Fruit fly (Drosophila melanogaster): ENCODE results near the gene PolE1.

The PolE1 gene

DNA sequence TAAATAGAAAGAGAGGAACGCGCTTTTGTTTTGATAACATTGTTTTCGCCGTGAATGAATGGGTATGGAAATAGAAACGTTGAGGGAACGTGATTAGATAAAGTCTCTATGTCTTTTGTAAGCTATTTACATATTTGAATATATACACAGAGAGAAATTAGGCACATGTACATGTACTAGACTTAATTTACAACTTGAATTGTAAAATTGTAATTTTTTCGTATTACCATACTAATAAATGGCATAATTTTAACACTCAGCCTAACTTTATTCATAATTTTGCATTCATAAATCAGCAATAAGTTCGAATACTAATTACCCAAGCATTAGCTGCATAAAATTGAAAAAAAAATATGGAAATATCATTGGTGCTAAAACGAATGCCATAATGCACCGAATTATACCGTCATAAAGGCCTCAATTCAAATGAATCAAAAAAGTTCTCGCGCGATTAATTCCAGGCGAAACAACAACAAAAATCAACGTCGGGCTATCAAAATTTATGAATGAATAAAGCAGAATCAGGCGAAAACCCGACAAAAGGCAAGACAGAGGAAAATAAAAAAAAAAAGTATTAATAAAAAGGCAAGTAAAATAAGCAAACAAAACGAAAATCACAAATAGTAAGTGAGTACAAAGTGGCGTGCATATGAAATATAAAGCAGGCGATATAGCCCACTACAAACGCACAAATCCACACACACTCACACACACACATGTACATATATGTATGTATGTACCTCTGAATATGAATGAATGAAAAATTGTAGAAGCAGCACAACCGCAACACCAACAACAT, 15.2 kb upstream of the PolE1 start (continued):
- TF ChIP-seq CG4404 (GFP tag; IDR thresholded peaks at IDR 0.05) (no peak), CG11456 (GFP tag; IDR thresholded peaks at IDR 0.05) (no peak), Eip74EF (GFP tag; optimal IDR thresholded peaks at IDR 0.05) (peak in 1 of 2 experiments; percentile 65), lola (GFP tag; optimal IDR thresholded peaks at IDR 0.05) (peak in 1 of 3 experiments; percentile 59), CG4820 (GFP tag; optimal IDR thresholded peaks at IDR 0.05) (peak; percentile 1), ranshi (GFP tag; IDR thresholded peaks at IDR 0.05) (peak; percentile 17; the same call in 1 of the 2 replicates), vvl (GFP tag; IDR thresholded peaks at IDR 0.05) (peak; percentile 71), CG1529 (GFP tag; optimal IDR thresholded peaks at IDR 0.05) (peak; percentile 56), CG3407 (GFP tag; optimal IDR thresholded peaks at IDR 0.05) (peak; percentile 40), CG11695 (GFP tag; IDR thresholded peaks at IDR 0.05) (0 out of 3 replicates have a peak, but pooled peaks have one; percentile 24), chif (GFP tag; optimal IDR thresholded peaks at IDR 0.05) (peak; percentile 2 to 54), stc (GFP tag; IDR thresholded peaks at IDR 0.05) (peak; percentile 10; the same call in 1 of the 2 replicates), CG4328 (GFP tag; optimal IDR thresholded peaks at IDR 0.05) (peak; percentile 1), Abd-B (GFP tag; optimal IDR thresholded peaks at IDR 0.05) (peak; percentile 29), ERR (GFP tag; optimal IDR thresholded peaks at IDR 0.05) (no peak), Usf (GFP tag; optimal IDR thresholded peaks at IDR 0.05) (no peak), CG4707 (GFP tag; optimal IDR thresholded peaks at IDR 0.05) (no peak), CG12104 (GFP tag; optimal IDR thresholded peaks at IDR 0.05) (peak; percentile 55), grau (tag; optimal IDR thresholded peaks at IDR 0.05) (peak; percentile 72), slp2 (GFP tag; optimal IDR thresholded peaks at IDR 0.05) (peak; percentile 24), shn (GFP tag; optimal IDR thresholded peaks at IDR 0.05) (peak; percentile 1), odd (GFP tag; optimal IDR thresholded peaks at IDR 0.05) (peak; percentile 27), Mes4 (GFP tag; optimal IDR thresholded peaks at IDR 0.05) (peak; percentile 26), sug (tag; optimal IDR thresholded peaks at IDR 0.05) (no peak), CG2116 (GFP tag; optimal IDR thresholded peaks at IDR 0.05) (peak; percentile 6), CG11398 (GFP tag; optimal IDR thresholded peaks at IDR 0.05) (peak; percentile 25), CG16779 (GFP tag; IDR thresholded peaks at IDR 0.05) (no peak), cato (GFP tag; optimal IDR thresholded peaks at IDR 0.05; ENCODE audit: borderline replicate concordance) (peak; percentile 11), trem (tag; optimal IDR thresholded peaks at IDR 0.05) (peak; percentile 50), unc-4 (GFP tag; IDR thresholded peaks at IDR 0.05; ENCODE audit: partially characterized antibody) (no peak), ssp (GFP tag; IDR thresholded peaks at IDR 0.05) (0 out of 2 replicates have a peak, but pooled peaks have one; percentile 9), zen (tag; optimal IDR thresholded peaks at IDR 0.05) (peak; percentile 49), bcd (GFP tag; optimal IDR thresholded peaks at IDR 0.05) (peak; percentile 60), vnd (GFP tag; IDR thresholded peaks at IDR 0.05; ENCODE audit: partially characterized antibody) (no peak), Oli (tag; optimal IDR thresholded peaks at IDR 0.05) (peak; percentile 74), luna (GFP tag; optimal IDR thresholded peaks at IDR 0.05) (no peak), CG6854 (GFP tag; optimal IDR thresholded peaks at IDR 0.05) (peak; percentile 62), pfk (GFP tag; optimal IDR thresholded peaks at IDR 0.05) (no peak), B-H1 (GFP tag; IDR thresholded peaks at IDR 0.05) (no peak), CG12071 (GFP tag; optimal IDR thresholded peaks at IDR 0.05) (peak; percentile 58), PHDP (tag; optimal IDR thresholded peaks at IDR 0.05) (peak; percentile 81), Blimp-1 (GFP tag; optimal IDR thresholded peaks at IDR 0.05) (peak; percentile 63)
